Fruit fly (Drosophila melanogaster): Measurements from ENCODE around the gene Pfdn1.

Pfdn1 gene

DNA sequence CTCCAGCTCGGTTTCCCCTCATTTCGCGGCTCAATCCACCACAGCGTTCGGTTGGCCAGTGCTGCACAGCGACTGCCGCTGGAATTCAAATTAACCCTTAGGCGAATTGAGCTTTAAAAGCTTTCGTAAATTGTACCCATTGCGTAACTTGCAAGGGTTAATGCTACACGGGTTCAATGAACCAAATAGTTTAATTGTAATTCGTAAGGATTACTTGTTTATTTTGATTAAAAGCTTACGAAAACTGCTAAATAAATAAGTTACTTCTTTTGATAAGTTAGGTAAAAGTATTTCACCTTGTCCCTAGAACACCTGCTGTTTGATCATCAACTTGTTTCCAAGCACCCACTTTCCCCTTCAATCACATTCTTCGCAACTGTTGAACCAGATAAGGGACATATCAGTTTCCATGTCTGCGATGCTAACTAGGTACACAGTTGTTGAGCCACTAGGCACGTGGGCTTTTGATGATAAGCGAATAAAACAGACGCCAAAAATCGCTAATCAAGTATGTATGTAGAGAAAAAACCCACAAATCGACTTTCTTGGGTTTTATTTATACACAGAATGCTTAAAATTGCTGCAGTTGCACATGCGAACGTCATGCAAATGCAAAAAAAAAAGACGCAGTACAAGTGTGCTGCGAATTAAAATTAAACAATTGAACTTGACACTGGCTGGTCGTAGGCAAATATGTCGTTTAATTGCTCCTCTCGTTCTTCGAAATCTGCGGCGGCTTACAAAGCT lies 22.7 kb upstream of the Pfdn1 start, which contains the start of gene Pfas (continued):
- TF ChIP-seq CG11247 (GFP tag; IDR thresholded peaks at IDR 0.05) (no peak), CG12299 (tag; optimal IDR thresholded peaks at IDR 0.05) (no peak), chn (GFP tag; optimal IDR thresholded peaks at IDR 0.05) (peak; percentile 14), CG6683 (GFP tag; optimal IDR thresholded peaks at IDR 0.05) (peak; percentile 55), ato (GFP tag; IDR thresholded peaks at IDR 0.05; ENCODE audit: partially characterized antibody) (no peak), CG6654 (GFP tag; optimal IDR thresholded peaks at IDR 0.05) (peak; percentile 70), Oaz (GFP tag; IDR thresholded peaks at IDR 0.05) (no peak), CG2875 (GFP tag; optimal IDR thresholded peaks at IDR 0.05) (no peak), Scr (GFP tag; IDR thresholded peaks at IDR 0.05; ENCODE audit: partially characterized antibody) (no peak), CG13624 (GFP tag; optimal IDR thresholded peaks at IDR 0.05) (peak; percentile 69), pum (GFP tag; optimal IDR thresholded peaks at IDR 0.05) (no peak), CG5953 (GFP tag; IDR thresholded peaks at IDR 0.05) (no peak), BtbVII (GFP tag; optimal IDR thresholded peaks at IDR 0.05) (no peak), Ets65A (GFP tag) (no peak), ab (GFP tag; optimal IDR thresholded peaks at IDR 0.05) (no peak), CG33557 (GFP tag; optimal IDR thresholded peaks at IDR 0.05) (no peak), CG8478 (optimal IDR thresholded peaks at IDR 0.05) (no peak), unc-4 (GFP tag; IDR thresholded peaks at IDR 0.05; ENCODE audit: partially characterized antibody) (no peak), CG7987 (GFP tag; optimal IDR thresholded peaks at IDR 0.05) (peak; percentile 74), B-H1 (GFP tag; IDR thresholded peaks at IDR 0.05) (no peak), CG12942 (GFP tag; optimal IDR thresholded peaks at IDR 0.05) (peak; percentile 36), CG8924 (tag; optimal IDR thresholded peaks at IDR 0.05) (peak; percentile 36), eyg (GFP tag; optimal IDR thresholded peaks at IDR 0.05) (peak; percentile 17), CG15696 (tag; optimal IDR thresholded peaks at IDR 0.05) (no peak), org-1 (GFP tag; optimal IDR thresholded peaks at IDR 0.05) (peak; percentile 25), emc (GFP tag; optimal IDR thresholded peaks at IDR 0.05) (peak; percentile 2), Jarid2 (GFP tag; optimal IDR thresholded peaks at IDR 0.05) (no peak), insv (GFP tag; optimal IDR thresholded peaks at IDR 0.05) (no peak), gfzf (GFP tag; optimal IDR thresholded peaks at IDR 0.05) (no peak), CG10366 (GFP tag; IDR thresholded peaks at IDR 0.05) (peak; percentile 36; the same call in 1 of the 2 replicates), CG1233 (GFP tag; optimal IDR thresholded peaks at IDR 0.05) (peak; percentile 54), CG32532 (GFP tag; IDR thresholded peaks at IDR 0.05) (peak; percentile 77), tin (GFP tag; optimal IDR thresholded peaks at IDR 0.05) (peak; percentile 5), psq (GFP tag; optimal IDR thresholded peaks at IDR 0.05) (no peak), fd102C (GFP tag; optimal IDR thresholded peaks at IDR 0.05) (no peak), sob (GFP tag; IDR thresholded peaks at IDR 0.05) (peak; percentile 62; the same call in 1 of the 2 replicates), BEAF-32 (GFP tag; optimal IDR thresholded peaks at IDR 0.05) (no peak), CG33213 (GFP tag; optimal IDR thresholded peaks at IDR 0.05) (peak; percentile 37), CG5245 (GFP tag; optimal IDR thresholded peaks at IDR 0.05) (no peak), CG3995 (GFP tag; optimal IDR thresholded peaks at IDR 0.05) (no peak), Side (GFP tag; optimal IDR thresholded peaks at IDR 0.05) (peak; percentile 50), CG30020 (tag; optimal IDR thresholded peaks at IDR 0.05) (no peak), CG18262 (tag; optimal IDR thresholded peaks at IDR 0.05) (peak; percentile 33), ham (GFP tag; IDR thresholded peaks at IDR 0.05) (no peak), Ravus (GFP tag; IDR thresholded peaks at IDR 0.05) (no peak), CG12391 (tag; optimal IDR thresholded peaks at IDR 0.05) (peak; percentile 50), CG7928 (GFP tag; optimal IDR thresholded peaks at IDR 0.05) (peak; percentile 10), ro (GFP tag; IDR thresholded peaks at IDR 0.05) (no peak), CG17912 (GFP tag; optimal IDR thresholded peaks at IDR 0.05) (peak; percentile 6), CG2129 (GFP tag; IDR thresholded peaks at IDR 0.05; ENCODE audit: partially characterized antibody) (no peak)

Data from whole organism, embryonic.